Fruit fly (Drosophila melanogaster) Kc167 (cell line): ENCODE data around the gene CG15387.

Experiments used
- h ChIP-seq: fragments of >200 bp; optimal IDR thresholded peaks from 3 replicates; lab custom pipeline; 2018; ENCODE audit warnings: missing external identifiers
- psq ChIP-seq: fragments of >200 bp; optimal IDR thresholded peaks from 2 replicates; lab custom pipeline; 2017; ENCODE audit warnings: missing external identifiers
- ttk ChIP-seq: sonication (Bioruptor generic); optimal IDR thresholded peaks from 2 replicates; lab custom pipeline; 2017; ENCODE audit warnings: missing external identifiers

DNA sequence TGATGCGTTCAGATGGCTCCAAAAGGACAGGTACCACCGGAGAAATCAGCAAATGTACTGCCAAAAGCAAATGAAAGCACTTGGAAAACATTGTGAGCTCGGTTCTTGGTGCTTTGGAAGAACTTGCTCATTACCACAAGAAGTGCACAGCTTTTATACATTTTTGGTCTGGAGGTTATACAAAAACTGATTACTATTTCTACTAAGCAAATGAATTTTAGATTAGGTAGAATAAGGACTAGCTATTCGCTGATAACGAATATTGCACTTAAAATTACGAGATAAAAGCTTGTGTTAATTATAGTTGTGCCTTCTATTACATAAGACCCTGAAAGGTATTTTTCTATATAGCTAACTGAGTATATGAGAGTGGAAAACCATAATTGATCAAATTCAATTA, 28.9 kb upstream of the CG15387 start, which contains the start of gene Send1:
- TF ChIP-seq h (lab: Kevin White, UChicago), result no peak
- no peak for TF ChIP-seq ttk
- no peak for TF ChIP-seq psq (lab: Kevin White, UChicago)
